Worm (Caenorhabditis elegans) whole organism, L4 larva: Measurements from ENCODE around the gene txt-19.

Experiments used
- F49E8.2 ChIP-seq: sonication (generic microtip); optimal IDR thresholded peaks from 2 replicates; lab custom pipeline; 2016; ENCODE audit warnings: missing compliant biosample characterization, mild to moderate bottlenecking, missing genetic modification characterization, borderline replicate concordance
- T20F7.1 ChIP-seq: fragments of 200-800 bp; sonication (Bioruptor generic); optimal IDR thresholded peaks from 2 replicates; lab custom pipeline; 2018; ENCODE audit warnings: mild to moderate bottlenecking, missing genetic modification characterization, missing compliant biosample characterization
- Y105C5A.15 ChIP-seq: fragments of 200-800 bp; sonication (Bioruptor generic); IDR thresholded peaks from 2 replicates; pipeline ENCODE4 v1.3.6; 2022; ENCODE audit warnings: missing genetic modification characterization, missing compliant biosample characterization
- Y5F2A.4 ChIP-seq: fragments of 200-800 bp; sonication (Bioruptor generic); optimal IDR thresholded peaks from 2 replicates; lab custom pipeline; 2018; ENCODE audit warnings: mild to moderate bottlenecking, missing genetic modification characterization, missing compliant biosample characterization
- ZK337.2 ChIP-seq: fragments of 200-800 bp; sonication (Bioruptor generic); IDR thresholded peaks from 2 replicates; pipeline ENCODE4 v1.3.6; 2022; ENCODE audit warnings: missing genetic modification reagents, missing genetic modification characterization, missing compliant biosample characterization
- aha-1 ChIP-seq: fragments of 150-350 bp; peaks from one replicate; lab custom pipeline; 2014; ENCODE audit warnings: missing biosample characterization, missing genetic modification characterization
- ama-1 ChIP-seq: fragments of 150-350 bp; optimal IDR thresholded peaks from 2 replicates; lab custom pipeline; 2014; ENCODE audit warnings: inconsistent platforms, mixed read lengths
- ceh-20 ChIP-seq: fragments of 200-800 bp; sonication (Bioruptor generic); IDR thresholded peaks from 2 replicates; pipeline ENCODE4 v1.3.6; 2022; ENCODE audit warnings: missing genetic modification reagents, missing genetic modification characterization, missing compliant biosample characterization
- ceh-28 ChIP-seq: fragments of 150-350 bp; optimal IDR thresholded peaks from 2 replicates; lab custom pipeline; 2014; ENCODE audit warnings: missing biosample characterization, missing genetic modification reagents, missing genetic modification characterization
- daf-12 ChIP-seq: fragments of 150-350 bp; optimal IDR thresholded peaks from 2 replicates; lab custom pipeline; 2014; ENCODE audit warnings: missing biosample characterization, missing genetic modification reagents, missing genetic modification characterization
- daf-16 ChIP-seq, 3 experiments: sonication (generic microtip); optimal IDR thresholded peaks; 2 replicates each; lab custom pipeline; 2016 to 2017; ENCODE audit warnings: missing genetic modification characterization in 3 of 3, missing genetic modification reagents in 3 of 3, mild to moderate bottlenecking in 2 of 3, missing compliant biosample characterization in 2 of 3, missing biosample characterization in 1 of 3, moderate library complexity in 1 of 3
- dmd-6 ChIP-seq: fragments of 200-800 bp; sonication (Bioruptor generic); IDR thresholded peaks from 2 replicates; pipeline ENCODE4 v1.3.6; 2022; ENCODE audit warnings: missing genetic modification reagents, missing genetic modification characterization, missing compliant biosample characterization
- dmd-9 ChIP-seq: fragments of 200-800 bp; sonication (Bioruptor generic); IDR thresholded peaks from 2 replicates; pipeline ENCODE4 v1.3.6; 2022; ENCODE audit warnings: missing genetic modification reagents, missing genetic modification characterization, missing compliant biosample characterization
- dve-1 ChIP-seq: sonication (generic microtip); optimal IDR thresholded peaks from 2 replicates; lab custom pipeline; 2017; ENCODE audit warnings: antibody characterized with exemption, mild to moderate bottlenecking, missing genetic modification characterization, missing compliant biosample characterization; ENCODE audit not compliant: insufficient read depth
- gei-8 ChIP-seq: fragments of 200-800 bp; sonication (Bioruptor generic); optimal IDR thresholded peaks from 2 replicates; lab custom pipeline; 2018; ENCODE audit warnings: mild to moderate bottlenecking, missing genetic modification characterization, missing compliant biosample characterization
- hif-1 ChIP-seq, 2 experiments: sonication (generic microtip); optimal IDR thresholded peaks; 2 replicates each; lab custom pipeline; 2016 to 2017; ENCODE audit warnings: missing compliant biosample characterization in 2 of 2, missing genetic modification characterization in 2 of 2, missing genetic modification reagents in 2 of 2, missing genotype in 2 of 2, mild to moderate bottlenecking in 1 of 2
- hlh-11 ChIP-seq: fragments of 200-800 bp; sonication (Bioruptor generic); optimal IDR thresholded peaks from 2 replicates; lab custom pipeline; 2018; ENCODE audit warnings: mild to moderate bottlenecking, missing genetic modification characterization, missing compliant biosample characterization
- hlh-30 ChIP-seq: sonication (generic microtip); optimal IDR thresholded peaks from 2 replicates; lab custom pipeline; 2017; ENCODE audit warnings: antibody characterized with exemption, mild to moderate bottlenecking, missing genetic modification characterization, missing compliant biosample characterization; ENCODE audit not compliant: insufficient read depth
- lin-1 ChIP-seq: fragments of 200-800 bp; sonication (Bioruptor generic); IDR thresholded peaks from 2 replicates; pipeline ENCODE4 v1.3.6; 2022; ENCODE audit warnings: missing genetic modification reagents, missing genetic modification characterization, missing compliant biosample characterization
- lin-29 ChIP-seq: fragments of 200-800 bp; sonication (Bioruptor generic); IDR thresholded peaks from 2 replicates; pipeline ENCODE4 v1.3.6; 2022; ENCODE audit warnings: missing genetic modification reagents, missing genetic modification characterization, missing compliant biosample characterization
- lin-38 ChIP-seq: fragments of 200-800 bp; sonication (Bioruptor generic); IDR thresholded peaks from 2 replicates; pipeline ENCODE4 v1.3.6; 2022; ENCODE audit warnings: missing genetic modification reagents, missing genetic modification characterization, missing compliant biosample characterization
- madf-5 ChIP-seq, 2 experiments: fragments of 200-800 bp; sonication (Bioruptor generic); IDR thresholded peaks; 2 replicates each; pipeline ENCODE4 v1.3.6; 2022; ENCODE audit warnings: missing compliant biosample characterization in 2 of 2, missing genetic modification characterization in 2 of 2
- madf-9 ChIP-seq: fragments of 200-800 bp; sonication (Bioruptor generic); conservative IDR thresholded peaks from 2 replicates; pipeline ENCODE4 v1.3.6; 2022; ENCODE audit warnings: missing genetic modification reagents, missing genetic modification characterization, missing compliant biosample characterization
- mdl-1 ChIP-seq, 2 experiments: fragments of 150-350 bp in 1 of 2; sonication (generic microtip) in 1 of 2; optimal IDR thresholded peaks; 2 replicates each; lab custom pipeline; 2014 to 2017; ENCODE audit warnings: missing biosample characterization in 2 of 2, missing genetic modification characterization in 2 of 2
- mdt-29 ChIP-seq: fragments of 200-800 bp; sonication (Bioruptor generic); IDR thresholded peaks from 2 replicates; pipeline ENCODE4 v1.3.6; 2022; ENCODE audit warnings: missing genetic modification reagents, missing genetic modification characterization, missing compliant biosample characterization
- mes-2 ChIP-seq: sonication (generic microtip); optimal IDR thresholded peaks from 2 replicates; lab custom pipeline; 2016; ENCODE audit warnings: missing genotype, mild to moderate bottlenecking, missing genetic modification characterization, missing compliant biosample characterization; ENCODE audit not compliant: poor library complexity, severe bottlenecking
- mxl-2 ChIP-seq: fragments of 200-800 bp; sonication (Bioruptor generic); conservative IDR thresholded peaks from 2 replicates; pipeline ENCODE4 v1.3.6; 2022; ENCODE audit warnings: missing genetic modification reagents, missing genetic modification characterization, missing compliant biosample characterization
- mxl-3 ChIP-seq: fragments of 200-800 bp; sonication (Bioruptor generic); optimal IDR thresholded peaks from 2 replicates; lab custom pipeline; 2018; ENCODE audit warnings: mild to moderate bottlenecking, missing genetic modification characterization, missing compliant biosample characterization
- nhr-10 ChIP-seq: fragments of 150-350 bp; optimal IDR thresholded peaks from 2 replicates; lab custom pipeline; 2014; ENCODE audit warnings: missing biosample characterization, missing genetic modification characterization
- nhr-11 ChIP-seq: fragments of 150-350 bp; optimal IDR thresholded peaks from 2 replicates; lab custom pipeline; 2014; ENCODE audit warnings: missing biosample characterization, missing genetic modification characterization
- nhr-25 ChIP-seq: sonication (generic microtip); optimal IDR thresholded peaks from 2 replicates; lab custom pipeline; 2017; ENCODE audit warnings: missing genetic modification characterization, mild to moderate bottlenecking, missing compliant biosample characterization, antibody characterized with exemption, moderate library complexity, borderline replicate concordance; ENCODE audit not compliant: insufficient read depth
- nhr-28 ChIP-seq: fragments of 150-350 bp; optimal IDR thresholded peaks from 2 replicates; lab custom pipeline; 2014; ENCODE audit warnings: missing biosample characterization, missing genetic modification characterization
- nhr-41 ChIP-seq: fragments of 200-800 bp; sonication (Bioruptor generic); IDR thresholded peaks from 2 replicates; pipeline ENCODE4 v1.3.6; 2022; ENCODE audit warnings: missing genetic modification reagents, missing genetic modification characterization, missing compliant biosample characterization
- nhr-42 ChIP-seq: fragments of 200-800 bp; sonication (Bioruptor generic); IDR thresholded peaks from 2 replicates; pipeline ENCODE4 v1.3.6; 2022; ENCODE audit warnings: missing genetic modification characterization, missing compliant biosample characterization
- nhr-48 ChIP-seq: sonication (generic microtip); optimal IDR thresholded peaks from 2 replicates; lab custom pipeline; 2016; ENCODE audit warnings: mild to moderate bottlenecking, missing genetic modification characterization, missing compliant biosample characterization
- nhr-77 ChIP-seq: fragments of 150-350 bp; optimal IDR thresholded peaks from 2 replicates; lab custom pipeline; 2014; ENCODE audit warnings: missing biosample characterization, missing genetic modification characterization
- pha-4 ChIP-seq, 2 experiments: fragments of 150-350 bp in 1 of 2; fragments of 200-800 bp in 1 of 2; sonication (Bioruptor generic) in 1 of 2; IDR thresholded peaks in 1 of 2; optimal IDR thresholded peaks in 1 of 2; 2 replicates each; pipeline versions ENCODE4 v1.3.6 to Lab custom; 2014 to 2022; ENCODE audit warnings: missing genetic modification characterization in 2 of 2, missing genetic modification reagents in 2 of 2, missing biosample characterization in 1 of 2, missing compliant biosample characterization in 1 of 2
- php-3 ChIP-seq: fragments of 200-800 bp; sonication (Bioruptor generic); IDR thresholded peaks from 2 replicates; pipeline ENCODE4 v1.3.6; 2022; ENCODE audit warnings: missing genetic modification reagents, missing genetic modification characterization, missing compliant biosample characterization
- pqm-1 ChIP-seq: sonication (generic microtip); optimal IDR thresholded peaks from 2 replicates; lab custom pipeline; 2017; ENCODE audit warnings: missing biosample characterization, missing genetic modification characterization
- rbr-2 ChIP-seq: sonication (generic microtip); optimal IDR thresholded peaks from 2 replicates; lab custom pipeline; 2016; ENCODE audit warnings: missing genotype, missing genetic modification characterization, missing compliant biosample characterization
- set-16 ChIP-seq: fragments of 200-800 bp; sonication (Bioruptor generic); IDR thresholded peaks from 2 replicates; pipeline ENCODE4 v1.3.6; 2022; ENCODE audit warnings: missing genetic modification reagents, missing genetic modification characterization, missing compliant biosample characterization
- tra-1 ChIP-seq: fragments of 200-800 bp; sonication (Bioruptor generic); IDR thresholded peaks from 2 replicates; pipeline ENCODE4 v1.3.6; 2022; ENCODE audit warnings: missing genetic modification reagents, missing genetic modification characterization, missing compliant biosample characterization
- unc-130 ChIP-seq: sonication (generic microtip); optimal IDR thresholded peaks from 2 replicates; lab custom pipeline; 2016; ENCODE audit warnings: missing genetic modification reagents, missing genetic modification characterization, missing compliant biosample characterization
- unc-62 ChIP-seq, 3 experiments: fragments of 150-350 bp in 1 of 3; sonication (generic microtip); optimal IDR thresholded peaks in 2 of 3; peaks in 1 of 3; 1 replicate in 1 of 3; 2 replicates in 2 of 3; lab custom pipeline; 2014 to 2017; ENCODE audit warnings: missing biosample characterization in 3 of 3, missing genetic modification characterization in 3 of 3, missing genetic modification reagents in 3 of 3, missing genotype in 1 of 3
- zip-11 ChIP-seq: fragments of 200-800 bp; sonication (Bioruptor generic); IDR thresholded peaks from 2 replicates; pipeline ENCODE4 v1.3.6; 2022; ENCODE audit warnings: missing genetic modification characterization, missing compliant biosample characterization
- zip-2 ChIP-seq: fragments of 150-350 bp; optimal IDR thresholded peaks from 2 replicates; lab custom pipeline; 2014; ENCODE audit warnings: missing biosample characterization, missing genetic modification characterization
- ztf-11 ChIP-seq: fragments of 150-350 bp; optimal IDR thresholded peaks from 2 replicates; lab custom pipeline; 2014; ENCODE audit warnings: missing biosample characterization, missing genetic modification characterization

Gene txt-19

ce11 chrIV:12833698-12834416 is 11.8 kb upstream of the txt-19 start:
- TF ChIP-seq ama-1 (lab: Kevin White, UChicago), result no peak
- peak; percentile 24 for TF ChIP-seq mes-2 (tag; lab: Kevin White, UChicago)
- TF ChIP-seq zip-2 (tag; lab: Kevin White, UChicago), result no peak
- peak; percentile 16; the same call in 1 of the 2 replicates for TF ChIP-seq mdt-29
- no peak for TF ChIP-seq F49E8.2
- no peak for TF ChIP-seq hif-1 (tag; optimal IDR thresholded peaks at IDR 0.05; lab: Kevin White, UChicago)
- peak; percentile 83 for TF ChIP-seq php-3 (GFP tag; lab: Robert Waterston, UW)
- TF ChIP-seq ceh-20, result peak; percentile 34; the same call in 1 of the 2 replicates
- no peak for TF ChIP-seq madf-5 (GFP tag; IDR thresholded peaks at IDR 0.05; lab: Robert Waterston, UW)
- no peak for TF ChIP-seq daf-16 (GFP tag; optimal IDR thresholded peaks at IDR 0.05; lab: Kevin White, UChicago)
- peak; percentile 27 for TF ChIP-seq daf-16 (tag; optimal IDR thresholded peaks at IDR 0.05; lab: Kevin White, UChicago)
- no peak for TF ChIP-seq Y5F2A.4 (GFP tag; lab: Kevin White, UChicago)
- peak; percentile 60 for TF ChIP-seq mxl-3 (GFP tag; lab: Kevin White, UChicago)
- TF ChIP-seq mxl-2 (GFP tag; lab: Robert Waterston, UW), result no peak
- TF ChIP-seq mdl-1 (tag; optimal IDR thresholded peaks at IDR 0.05; lab: Kevin White, UChicago), result peak in 1 of 2 experiments; percentile 40
- no peak for TF ChIP-seq lin-38
- TF ChIP-seq dmd-9 (GFP tag; lab: Robert Waterston, UW), result no peak
- peak; percentile 61 for TF ChIP-seq set-16 (GFP tag; lab: Robert Waterston, UW)
- TF ChIP-seq ceh-28 (tag; lab: Kevin White, UChicago), result no peak
- TF ChIP-seq nhr-48 (tag; lab: Kevin White, UChicago), result peak; percentile 70
- peak; percentile 8 for TF ChIP-seq T20F7.1 (GFP tag; lab: Kevin White, UChicago)
- TF ChIP-seq unc-130 (GFP tag; lab: Kevin White, UChicago), result no peak
- no peak for TF ChIP-seq madf-9 (GFP tag; lab: Robert Waterston, UW)
- no peak for TF ChIP-seq lin-29 (GFP tag; lab: Robert Waterston, UW)
- peak; percentile 52 for TF ChIP-seq pqm-1 (tag; lab: Kevin White, UChicago)
- TF ChIP-seq nhr-11 (tag; lab: Kevin White, UChicago), result peak; percentile 41
- no peak for TF ChIP-seq daf-12 (tag; lab: Kevin White, UChicago)
- no peak for TF ChIP-seq rbr-2 (tag; lab: Kevin White, UChicago)
- peak; percentile 42; the same call in 1 of the 2 replicates for TF ChIP-seq pha-4 (GFP tag; IDR thresholded peaks at IDR 0.05; lab: Robert Waterston, UW)
- no peak for TF ChIP-seq pha-4 (tag; optimal IDR thresholded peaks at IDR 0.05; lab: Kevin White, UChicago)
- peak; percentile 45 for TF ChIP-seq dve-1 (tag; lab: Kevin White, UChicago)
- TF ChIP-seq lin-1 (GFP tag; lab: Robert Waterston, UW), result peak; percentile 78
- TF ChIP-seq nhr-28 (tag; lab: Kevin White, UChicago), result peak; percentile 4
- TF ChIP-seq hlh-30, result peak; percentile 28
- TF ChIP-seq nhr-42 (GFP tag; lab: Robert Waterston, UW), result no peak
- no peak for TF ChIP-seq gei-8 (GFP tag; lab: Kevin White, UChicago)
- TF ChIP-seq ZK337.2, result no peak
- TF ChIP-seq zip-11, result no peak
- peak; percentile 56 for TF ChIP-seq aha-1 (tag; lab: Kevin White, UChicago)
- peak; percentile 66; the same call in 1 of the 2 replicates for TF ChIP-seq nhr-41 (GFP tag; lab: Robert Waterston, UW)
- peak; percentile 99 for TF ChIP-seq dmd-6 (GFP tag; lab: Robert Waterston, UW)
- no peak for TF ChIP-seq nhr-10 (tag; lab: Kevin White, UChicago)
- peak; percentile 87; the same call in 1 of the 2 replicates for TF ChIP-seq tra-1 (GFP tag; lab: Robert Waterston, UW)
- peak; percentile 79 for TF ChIP-seq hlh-11 (tag; lab: Kevin White, UChicago)
- no peak for TF ChIP-seq nhr-25 (tag; lab: Kevin White, UChicago)
- TF ChIP-seq Y105C5A.15 (GFP tag; lab: Robert Waterston, UW), result no peak
- no peak for TF ChIP-seq nhr-77 (tag; lab: Kevin White, UChicago)
- TF ChIP-seq ztf-11 (tag; lab: Kevin White, UChicago), result no peak
- TF ChIP-seq unc-62 (GFP tag; optimal IDR thresholded peaks at IDR 0.05 in 1 of 2; lab: Kevin White, UChicago), result peak in 1 of 2 experiments; percentile 8
- TF ChIP-seq unc-62 (tag; optimal IDR thresholded peaks at IDR 0.05; lab: Kevin White, UChicago), result no peak
